Worm (Caenorhabditis elegans) whole organism, dauer: ENCODE results near the gene ZK1236.5.

Source experiments
- unc-62 ChIP-seq: sonication (generic microtip); optimal IDR thresholded peaks from 2 replicates; lab custom pipeline; 2017; ENCODE audit warnings: missing biosample characterization, missing genetic modification reagents, missing genetic modification characterization

The ZK1236.5 gene

DNA sequence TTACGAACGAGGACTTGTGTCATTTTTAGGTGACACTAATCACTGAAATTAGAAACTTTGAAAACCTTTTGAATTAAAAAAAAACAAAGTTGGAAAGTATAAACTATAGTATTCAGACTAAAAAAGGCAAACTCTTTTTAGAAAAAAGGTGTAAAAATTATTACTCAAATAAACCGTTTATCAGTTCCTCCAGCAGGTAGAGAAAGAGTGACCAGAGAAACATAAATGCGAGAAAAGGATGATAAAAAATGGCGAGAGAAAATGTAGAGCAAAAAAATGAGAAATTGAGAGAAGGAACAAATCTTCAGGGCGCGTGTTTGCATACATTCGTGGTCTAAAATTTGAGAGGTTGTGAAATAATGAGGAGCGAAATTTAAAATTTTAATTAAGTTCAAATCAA, 30.1 kb downstream of the ZK1236.5 start, which contains the start of gene lap-1:
lap-1 (minus strand) TSS at position 42 of the 400 bp plus-strand sequence.
- no peak for TF ChIP-seq unc-62

DNA sequence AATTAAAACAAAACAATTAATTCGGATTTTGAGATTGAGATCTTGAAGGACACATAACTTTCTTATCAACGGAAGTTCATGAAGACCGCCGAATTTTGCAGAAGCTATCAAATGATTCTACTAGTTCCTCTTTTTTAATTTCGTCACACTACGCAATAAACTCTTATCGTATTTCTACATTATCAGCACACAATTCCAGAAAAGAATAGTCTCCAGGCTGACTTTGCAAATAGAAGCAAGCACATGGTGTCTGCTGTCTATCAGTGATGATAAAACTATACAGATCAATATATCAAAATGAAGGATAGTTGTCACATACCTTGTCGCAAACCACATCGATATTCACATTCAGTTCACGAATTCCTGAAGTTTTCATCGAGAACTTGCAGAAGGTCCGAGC, 31.5 kb downstream of the ZK1236.5 start:
- no peak for TF ChIP-seq unc-62

DNA sequence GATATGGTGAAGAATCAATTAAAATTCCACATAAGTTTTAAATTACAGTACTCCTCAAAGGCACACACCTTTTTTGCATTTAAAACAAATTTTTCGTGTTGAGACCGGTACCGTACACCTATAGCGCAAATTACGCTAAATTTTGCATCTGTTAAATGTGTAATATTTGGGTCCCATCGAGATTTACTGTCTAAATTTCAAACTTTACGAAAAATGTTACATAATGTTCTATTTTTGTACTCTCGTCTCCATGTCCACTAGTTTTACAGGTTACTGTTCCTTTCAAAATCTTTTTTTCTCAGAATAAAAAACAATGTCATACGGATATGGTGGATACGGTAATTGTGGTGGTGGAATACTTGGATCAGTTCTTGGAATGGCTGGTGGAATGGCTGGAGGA, 33.6 kb downstream of the ZK1236.5 start, which contains the start of gene ZK353.2:
ZK353.2 (plus strand) TSS at position 301 of the 400 bp plus-strand sequence.
- TF ChIP-seq unc-62, result no peak

DNA sequence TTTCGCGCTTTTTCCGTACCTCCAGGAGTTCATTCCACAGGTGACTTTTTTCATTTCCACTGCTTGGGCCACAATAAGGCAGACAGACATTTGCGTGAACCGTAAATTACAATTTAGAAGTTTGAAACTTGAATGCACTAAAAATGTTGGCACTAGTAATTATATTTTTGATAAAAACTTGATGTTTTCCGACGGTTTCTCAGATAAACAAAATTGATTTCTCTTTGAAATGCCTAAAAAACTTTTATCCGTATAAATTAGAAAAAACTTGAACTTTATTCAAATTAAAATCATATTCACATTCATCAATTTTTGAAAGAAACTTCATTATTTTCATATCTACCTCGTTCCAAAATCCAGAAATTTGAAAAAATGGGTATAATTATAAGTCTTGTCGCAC, 36.3 kb downstream of the ZK1236.5 start, which contains the start of gene ZK353.3:
ZK353.3 (plus strand) TSS at position 301 of the 400 bp plus-strand sequence.
- TF ChIP-seq unc-62, result no peak

DNA sequence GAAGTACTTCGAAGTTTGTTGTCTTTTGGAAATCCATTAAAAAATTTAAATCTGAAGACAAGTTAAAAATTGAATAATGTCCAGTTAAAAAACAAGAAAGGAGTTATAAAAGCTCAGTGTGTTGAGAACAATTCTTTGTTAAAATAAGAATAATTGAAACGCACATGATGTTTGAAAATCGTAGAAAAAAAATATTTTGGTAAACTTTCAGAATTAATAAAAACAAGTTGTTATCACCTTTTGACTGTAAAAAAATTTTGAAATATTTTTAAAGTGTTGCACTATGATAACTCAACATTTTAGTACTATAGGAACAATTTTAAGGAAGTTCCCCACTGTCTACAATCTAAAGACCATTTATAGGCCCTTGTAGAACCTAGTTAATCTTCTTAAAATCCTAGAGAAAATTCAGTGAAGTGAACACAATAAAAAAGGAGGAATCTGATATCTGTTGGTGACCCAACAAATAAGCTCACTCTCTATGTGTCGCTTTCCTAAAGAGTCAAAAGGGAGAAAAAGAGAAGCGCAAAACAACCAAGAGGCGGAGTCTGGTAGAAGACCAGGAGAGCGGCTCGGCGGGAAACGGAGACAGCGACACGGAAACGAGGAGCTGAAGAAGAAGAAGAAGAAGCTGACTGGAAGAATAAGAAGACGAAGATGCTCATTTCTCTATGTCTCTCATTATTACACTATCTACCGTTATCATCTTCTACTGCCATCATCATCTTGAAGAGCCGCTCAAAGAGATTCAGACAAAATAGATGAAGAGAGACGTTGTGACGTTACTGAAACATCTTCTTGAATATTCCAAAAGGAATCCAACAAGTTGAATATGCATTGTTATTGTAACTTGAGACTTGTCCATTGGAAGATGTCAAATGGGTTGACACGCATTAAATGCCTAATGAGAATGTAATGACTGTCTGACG, 37.4 kb downstream of the ZK1236.5 start, which contains the start of gene ZK353.10:
ZK353.10 (minus strand) TSS at position 51 of the 929 bp plus-strand sequence.
- TF ChIP-seq unc-62, result no peak

DNA sequence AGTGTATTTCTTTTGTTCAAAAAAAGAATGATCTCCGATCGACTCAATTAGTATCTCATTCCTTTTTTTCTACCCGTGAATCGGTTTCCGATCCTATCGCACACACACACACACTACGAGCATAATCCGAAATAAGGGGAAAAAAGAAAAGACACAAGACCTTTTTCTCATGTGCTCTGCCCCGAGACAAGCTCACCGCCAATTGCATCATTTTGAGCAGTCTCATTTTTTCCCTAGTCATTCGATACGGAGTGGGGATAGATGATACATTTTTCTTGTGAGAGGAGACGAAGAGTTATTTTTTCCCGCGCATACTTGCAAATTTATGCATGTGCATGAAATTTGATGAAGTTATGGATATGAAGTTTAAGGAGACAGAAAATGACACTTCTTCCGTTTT, 39.7 kb downstream of the ZK1236.5 start:
- TF ChIP-seq unc-62, result no peak

DNA sequence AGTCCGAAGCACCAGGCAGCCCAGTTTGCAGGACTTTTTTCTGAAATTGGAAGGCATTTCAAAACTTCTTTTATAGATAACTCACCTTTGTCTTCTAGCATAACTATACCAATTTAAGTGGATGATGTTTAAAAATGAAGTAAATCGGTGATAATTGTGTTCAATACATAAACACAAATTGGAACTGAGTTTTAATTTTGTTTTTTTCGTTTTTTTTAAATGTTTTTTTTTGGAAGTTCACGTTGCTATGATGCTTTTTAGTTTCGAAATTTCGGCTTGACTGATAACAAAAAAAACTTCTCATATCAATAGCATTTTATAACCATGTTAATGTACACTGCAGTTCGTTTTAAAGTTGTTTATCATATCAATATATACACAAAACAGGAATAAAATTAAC, 42.5 kb downstream of the ZK1236.5 start, which contains the start of gene ZK353.4:
ZK353.4 (minus strand) TSS at position 101 of the 400 bp plus-strand sequence.
- no peak for TF ChIP-seq unc-62
